Fruit fly (Drosophila melanogaster) whole organism, embryonic: ENCODE results near the gene CG4218.
A peak's percentile ranks its signal among the peaks of the same experiment; 100 is the strongest.

Source experiments
- Abd-B ChIP-seq: fragments of 200-800 bp; sonication (Bioruptor generic); optimal IDR thresholded peaks from 2 replicates; lab custom pipeline; 2018; ENCODE audit warnings: missing biosample characterization, mild to moderate bottlenecking, missing genetic modification characterization, moderate library complexity
- Ada2b ChIP-seq: fragments of 200-800 bp; sonication (Bioruptor generic); IDR thresholded peaks from 2 replicates; pipeline ENCODE4 v1.3.6; 2022; ENCODE audit warnings: missing biosample characterization, missing genetic modification characterization
- CG11695 ChIP-seq: fragments of 200-800 bp; sonication (Bioruptor generic); IDR thresholded peaks from 3 replicates; pipeline ENCODE4 v1.3.6; 2022; ENCODE audit warnings: missing biosample characterization, missing genetic modification characterization
- CG11723 ChIP-seq: fragments of 200-800 bp; sonication (Bioruptor generic); optimal IDR thresholded peaks from 2 replicates; lab custom pipeline; 2017; ENCODE audit warnings: missing biosample characterization, mild to moderate bottlenecking, missing genetic modification characterization
- CG12391 ChIP-seq: fragments of 200-800 bp; sonication (Bioruptor generic); optimal IDR thresholded peaks from 3 replicates; lab custom pipeline; 2018; ENCODE audit warnings: missing biosample characterization, mild to moderate bottlenecking, missing genetic modification characterization, moderate library complexity
- CG14441 ChIP-seq: fragments of 200-800 bp; sonication (Bioruptor generic); IDR thresholded peaks from 2 replicates; pipeline ENCODE4 v1.3.6; 2022; ENCODE audit warnings: missing biosample characterization, missing genetic modification characterization
- CG7357 ChIP-seq: fragments of 200-800 bp; sonication (Bioruptor generic); IDR thresholded peaks from 3 replicates; pipeline ENCODE4 v1.3.6; 2022; ENCODE audit warnings: missing biosample characterization, missing genetic modification characterization
- Med ChIP-seq: fragments of 200-800 bp; sonication (Bioruptor generic); peaks from one replicate; lab custom pipeline; 2016; ENCODE audit warnings: missing biosample characterization, missing genetic modification characterization, mild to moderate bottlenecking, inconsistent platforms, moderate library complexity
- Mrtf ChIP-seq: fragments of 200-800 bp; sonication (Bioruptor generic); IDR thresholded peaks from 3 replicates; pipeline ENCODE4 v1.3.6; 2022; ENCODE audit warnings: missing biosample characterization, missing genetic modification characterization
- Opbp ChIP-seq: fragments of 200-800 bp; sonication (Bioruptor generic); IDR thresholded peaks from 3 replicates; pipeline ENCODE4 v1.3.6; 2022; ENCODE audit warnings: missing biosample characterization, missing genetic modification characterization; ENCODE audit not compliant: partially characterized antibody
- Rfx ChIP-seq: fragments of 200-800 bp; sonication (Bioruptor generic); IDR thresholded peaks from 2 replicates; pipeline ENCODE4 v1.3.6; 2022; ENCODE audit warnings: missing biosample characterization, missing genetic modification characterization
- bab2 ChIP-seq: fragments of 200-800 bp; sonication (Bioruptor generic); optimal IDR thresholded peaks from 2 replicates; lab custom pipeline; 2016; ENCODE audit warnings: missing biosample characterization, missing genetic modification characterization
- bbx ChIP-seq: fragments of 200-800 bp; sonication (Bioruptor generic); IDR thresholded peaks from 2 replicates; pipeline ENCODE4 v1.3.6; 2022; ENCODE audit warnings: missing biosample characterization, missing genetic modification characterization; ENCODE audit not compliant: partially characterized antibody
- chm ChIP-seq: fragments of 200-800 bp; sonication (Bioruptor generic); IDR thresholded peaks from 2 replicates; pipeline ENCODE4 v1.3.6; 2022; ENCODE audit warnings: missing biosample characterization, missing genetic modification characterization
- disco-r ChIP-seq: fragments of 200-800 bp; sonication (Bioruptor generic); optimal IDR thresholded peaks from 2 replicates; lab custom pipeline; 2016; ENCODE audit warnings: missing biosample characterization, missing genetic modification characterization
- exex ChIP-seq: fragments of 200-800 bp; sonication (Bioruptor generic); optimal IDR thresholded peaks from 4 replicates; lab custom pipeline; 2018; ENCODE audit warnings: missing biosample characterization, mild to moderate bottlenecking, missing genetic modification characterization, moderate library complexity
- grn ChIP-seq: fragments of 200-800 bp; sonication (Bioruptor generic); optimal IDR thresholded peaks from 3 replicates; lab custom pipeline; 2017; ENCODE audit warnings: missing biosample characterization, missing genetic modification characterization
- lab ChIP-seq: fragments of 200-800 bp; sonication (Bioruptor generic); optimal IDR thresholded peaks from 3 replicates; lab custom pipeline; 2017; ENCODE audit warnings: missing biosample characterization, missing genetic modification characterization, mild to moderate bottlenecking, moderate library complexity, missing genetic modification reagents
- mirr ChIP-seq: fragments of 200-800 bp; sonication (Bioruptor generic); optimal IDR thresholded peaks from 3 replicates; lab custom pipeline; 2018; ENCODE audit warnings: missing biosample characterization, mild to moderate bottlenecking, missing genetic modification characterization
- pan ChIP-seq, 4 experiments: fragments of >200 bp in 3 of 4; fragments of 200-800 bp in 1 of 4; sonication (Bioruptor generic) in 1 of 4; optimal IDR thresholded peaks in 3 of 4; IDR thresholded peaks in 1 of 4; 2 replicates each; pipeline versions ENCODE4 v1.3.6 to Lab custom; 2017 to 2022; ENCODE audit warnings: missing biosample characterization in 2 of 4, missing genetic modification characterization in 2 of 4, mixed read lengths in 1 of 4
- pzg ChIP-seq: fragments of 200-800 bp; sonication (Bioruptor generic); optimal IDR thresholded peaks from 3 replicates; lab custom pipeline; 2018; ENCODE audit warnings: missing biosample characterization, mild to moderate bottlenecking, missing genetic modification characterization, moderate library complexity
- sd ChIP-seq: fragments of 200-800 bp; sonication (Bioruptor generic); optimal IDR thresholded peaks from 3 replicates; lab custom pipeline; 2018; ENCODE audit warnings: missing biosample characterization, mild to moderate bottlenecking, missing genetic modification characterization, moderate library complexity
- sens ChIP-seq: fragments of 200-800 bp; sonication (Bioruptor generic); peaks from one replicate; lab custom pipeline; 2016; ENCODE audit warnings: missing biosample characterization, missing genetic modification characterization
- slbo ChIP-seq: fragments of 200-800 bp; sonication (Bioruptor generic); IDR thresholded peaks from 2 replicates; pipeline ENCODE4 v1.3.6; 2022; ENCODE audit warnings: missing biosample characterization, missing genetic modification characterization
- sqz ChIP-seq: fragments of 200-800 bp; sonication (Bioruptor generic); optimal IDR thresholded peaks from 3 replicates; lab custom pipeline; 2018; ENCODE audit warnings: missing biosample characterization, mild to moderate bottlenecking, missing genetic modification characterization
- sug ChIP-seq: fragments of 200-800 bp; optimal IDR thresholded peaks from 2 replicates; lab custom pipeline; 2019; ENCODE audit warnings: missing biosample characterization, mild to moderate bottlenecking, missing genetic modification characterization, moderate library complexity

The CG4218 gene

dm6 chr2L:14499078-14499477 is 49.8 kb downstream of the CG4218 start (continued):
- peak; percentile 11 for TF ChIP-seq Abd-B (GFP tag; lab: Kevin White, UChicago)
- no peak for TF ChIP-seq Opbp (GFP tag; lab: Robert Waterston, UW)
- TF ChIP-seq Rfx: peak; percentile 28; the same call in 1 of the 2 replicates
- TF ChIP-seq bab2 (GFP tag; lab: Kevin White, UChicago): peak; percentile 13
- peak; percentile 18 for TF ChIP-seq CG12391 (tag; lab: Kevin White, UChicago)
- no peak for TF ChIP-seq CG7357 (GFP tag; lab: Robert Waterston, UW)
- TF ChIP-seq CG11695 (GFP tag; lab: Robert Waterston, UW): 0 out of 3 replicates have a peak, but pooled peaks have one; percentile 22
- TF ChIP-seq disco-r (GFP tag; lab: Kevin White, UChicago): no peak
- TF ChIP-seq slbo (GFP tag; lab: Robert Waterston, UW): peak; percentile 28; the same call in 1 of the 2 replicates
- TF ChIP-seq Ada2b (GFP tag; lab: Robert Waterston, UW): 0 out of 2 replicates have a peak, but pooled peaks have one; percentile 21
- TF ChIP-seq bbx (GFP tag; lab: Robert Waterston, UW): no peak
- TF ChIP-seq, all 482 proteins: peak for 70

- TF ChIP-seq exex: peak; percentile 76
- peak; percentile 85 for TF ChIP-seq mirr (GFP tag; lab: Kevin White, UChicago)
- no peak for TF ChIP-seq pzg (GFP tag; lab: Kevin White, UChicago)
- TF ChIP-seq sqz: peak; percentile 35
- peak; percentile 33 for TF ChIP-seq sug (tag; lab: Kevin White, UChicago)
- TF ChIP-seq lab (GFP tag; lab: Kevin White, UChicago): peak; percentile 19
- TF ChIP-seq grn (GFP tag; lab: Kevin White, UChicago): peak; percentile 84
- TF ChIP-seq Mrtf (GFP tag; lab: Robert Waterston, UW): 0 out of 3 replicates have a peak, but pooled peaks have one; percentile 6
- TF ChIP-seq sd (tag; lab: Kevin White, UChicago): peak; percentile 57
- no peak for TF ChIP-seq bbx (GFP tag; lab: Robert Waterston, UW)
- peak; percentile 70 for TF ChIP-seq sens (GFP tag; lab: Kevin White, UChicago)
- peak; percentile 66 for TF ChIP-seq Med (GFP tag; lab: Kevin White, UChicago)
- TF ChIP-seq CG11723 (GFP tag; lab: Kevin White, UChicago): no peak
- TF ChIP-seq pan (optimal IDR thresholded peaks at IDR 0.05; lab: Kevin White, UChicago): no peak
- TF ChIP-seq pan (GFP tag; optimal IDR thresholded peaks at IDR 0.05 in 1 of 2, IDR thresholded peaks at IDR 0.05 in 1 of 2): peak in 1 of 2 experiments; percentile 45
- 0 out of 2 replicates have a peak, but pooled peaks have one; percentile 26 for TF ChIP-seq chm (GFP tag; lab: Robert Waterston, UW)
- TF ChIP-seq CG14441 (GFP tag; lab: Robert Waterston, UW): 0 out of 2 replicates have a peak, but pooled peaks have one; percentile 15
Measured at dm6 chr2L:14498445-14499062, 50.4 kb downstream of the CG4218 start.
